Fruit fly (Drosophila melanogaster) whole organism, embryonic: ENCODE data around the gene CG32599.

Source experiments
- Atf3 ChIP-seq: fragments of 200-800 bp; sonication (Bioruptor generic); optimal IDR thresholded peaks from 3 replicates; lab custom pipeline; 2016; ENCODE audit warnings: missing biosample characterization, missing genetic modification characterization
- BtbVII ChIP-seq: fragments of 200-800 bp; sonication (Bioruptor generic); optimal IDR thresholded peaks from 3 replicates; lab custom pipeline; 2017; ENCODE audit warnings: missing biosample characterization, mild to moderate bottlenecking, missing genetic modification characterization
- CG10267 ChIP-seq: fragments of 200-800 bp; sonication (Bioruptor generic); optimal IDR thresholded peaks from 2 replicates; lab custom pipeline; 2018; ENCODE audit warnings: missing biosample characterization, mild to moderate bottlenecking, missing genetic modification characterization, moderate library complexity
- CG11504 ChIP-seq: fragments of 200-800 bp; sonication (Bioruptor generic); optimal IDR thresholded peaks from 3 replicates; lab custom pipeline; 2019; ENCODE audit warnings: missing biosample characterization, mild to moderate bottlenecking, missing genetic modification characterization, moderate library complexity
- CG11560 ChIP-seq: fragments of 200-800 bp; sonication (Bioruptor generic); IDR thresholded peaks from 3 replicates; pipeline ENCODE4 v1.3.6; 2022; ENCODE audit warnings: missing biosample characterization, missing genetic modification characterization
- CG11723 ChIP-seq: fragments of 200-800 bp; sonication (Bioruptor generic); optimal IDR thresholded peaks from 2 replicates; lab custom pipeline; 2017; ENCODE audit warnings: missing biosample characterization, mild to moderate bottlenecking, missing genetic modification characterization
- CG13287 ChIP-seq: fragments of 200-800 bp; sonication (Bioruptor generic); IDR thresholded peaks from 2 replicates; pipeline ENCODE4 v1.3.6; 2022; ENCODE audit warnings: missing biosample characterization, missing genetic modification characterization; ENCODE audit not compliant: partially characterized antibody
- CG13296 ChIP-seq: fragments of 200-800 bp; sonication (Bioruptor generic); optimal IDR thresholded peaks from 3 replicates; lab custom pipeline; 2018; ENCODE audit warnings: missing biosample characterization, mild to moderate bottlenecking, missing genetic modification characterization
- CG13894 ChIP-seq: fragments of 200-800 bp; sonication (Bioruptor generic); optimal IDR thresholded peaks from 3 replicates; lab custom pipeline; 2018; ENCODE audit warnings: missing biosample characterization, mild to moderate bottlenecking, missing genetic modification characterization, moderate library complexity
- CG14441 ChIP-seq: fragments of 200-800 bp; sonication (Bioruptor generic); IDR thresholded peaks from 2 replicates; pipeline ENCODE4 v1.3.6; 2022; ENCODE audit warnings: missing biosample characterization, missing genetic modification characterization
- CG15514 ChIP-seq: fragments of 200-800 bp; sonication (Bioruptor generic); optimal IDR thresholded peaks from 3 replicates; lab custom pipeline; 2017; ENCODE audit warnings: missing biosample characterization, missing genetic modification characterization, mild to moderate bottlenecking, moderate library complexity, missing genetic modification reagents
- CG16815 ChIP-seq: fragments of 200-800 bp; sonication (Bioruptor generic); optimal IDR thresholded peaks from 3 replicates; lab custom pipeline; 2017; ENCODE audit warnings: missing biosample characterization, mild to moderate bottlenecking, missing genetic modification characterization
- CG17361 ChIP-seq: fragments of 200-800 bp; sonication (Bioruptor generic); IDR thresholded peaks from 3 replicates; pipeline ENCODE4 v1.3.6; 2022; ENCODE audit warnings: missing biosample characterization, missing genetic modification characterization
- CG3163 ChIP-seq: fragments of 200-800 bp; sonication (Bioruptor generic); optimal IDR thresholded peaks from 3 replicates; lab custom pipeline; 2016; ENCODE audit warnings: missing biosample characterization, missing genetic modification characterization
- CG3726 ChIP-seq: fragments of 200-800 bp; sonication (Bioruptor generic); IDR thresholded peaks from 3 replicates; pipeline ENCODE4, ENCODE4 v1.3.6; 2022; ENCODE audit warnings: missing biosample characterization, missing genetic modification characterization
- CG3995 ChIP-seq: fragments of 200-800 bp; sonication (Bioruptor generic); optimal IDR thresholded peaks from 3 replicates; lab custom pipeline; 2016; ENCODE audit warnings: missing biosample characterization, missing genetic modification characterization
- CG6175 ChIP-seq: fragments of 200-800 bp; sonication (Bioruptor generic); IDR thresholded peaks from 3 replicates; pipeline ENCODE4 v1.3.6; 2022; ENCODE audit warnings: missing biosample characterization, missing genetic modification characterization
- CG6272 ChIP-seq: fragments of 200-800 bp; sonication (Bioruptor generic); IDR thresholded peaks from 2 replicates; pipeline ENCODE4 v1.3.6; 2022; ENCODE audit warnings: missing biosample characterization, missing genetic modification characterization
- CG7786 ChIP-seq: fragments of 200-800 bp; sonication (Bioruptor generic); optimal IDR thresholded peaks from 2 replicates; lab custom pipeline; 2016; ENCODE audit warnings: missing biosample characterization, missing genetic modification characterization
- CG8944 ChIP-seq: fragments of 200-800 bp; sonication (Bioruptor generic); optimal IDR thresholded peaks from 3 replicates; lab custom pipeline; 2016; ENCODE audit warnings: missing biosample characterization, missing genetic modification characterization
- D19A ChIP-seq: fragments of 200-800 bp; optimal IDR thresholded peaks from 3 replicates; lab custom pipeline; 2019; ENCODE audit warnings: missing biosample characterization, mild to moderate bottlenecking, missing genetic modification characterization, moderate library complexity
- Deaf1 ChIP-seq: fragments of 200-800 bp; optimal IDR thresholded peaks from 3 replicates; lab custom pipeline; 2019; ENCODE audit warnings: missing biosample characterization, mild to moderate bottlenecking, missing genetic modification characterization, moderate library complexity
- Dip2 ChIP-seq: fragments of 200-800 bp; sonication (Bioruptor generic); IDR thresholded peaks from 2 replicates; pipeline ENCODE4 v1.3.6; 2022; ENCODE audit warnings: missing biosample characterization, missing genetic modification characterization
- E2f1 ChIP-seq: fragments of 200-800 bp; sonication (Bioruptor generic); IDR thresholded peaks from 2 replicates; pipeline ENCODE4 v1.3.6; 2022; ENCODE audit warnings: missing biosample characterization, missing genetic modification characterization
- Ets65A ChIP-seq: fragments of 200-800 bp; sonication (Bioruptor generic); peaks from one replicate; lab custom pipeline; 2016; ENCODE audit warnings: missing biosample characterization, missing genetic modification characterization
- H15 ChIP-seq: fragments of 200-800 bp; sonication (Bioruptor generic); IDR thresholded peaks from 3 replicates; pipeline ENCODE4 v1.3.6; 2022; ENCODE audit warnings: missing biosample characterization, missing genetic modification characterization
- Mrtf ChIP-seq: fragments of 200-800 bp; sonication (Bioruptor generic); IDR thresholded peaks from 3 replicates; pipeline ENCODE4 v1.3.6; 2022; ENCODE audit warnings: missing biosample characterization, missing genetic modification characterization
- NfI ChIP-seq: fragments of 200-800 bp; sonication (Bioruptor generic); optimal IDR thresholded peaks from 3 replicates; lab custom pipeline; 2018; ENCODE audit warnings: missing biosample characterization, mild to moderate bottlenecking, missing genetic modification characterization, moderate library complexity
- PHDP ChIP-seq: fragments of 200-800 bp; sonication (Bioruptor generic); optimal IDR thresholded peaks from 3 replicates; lab custom pipeline; 2018; ENCODE audit warnings: missing biosample characterization, mild to moderate bottlenecking, missing genetic modification characterization, moderate library complexity
- Sry-δ ChIP-seq: fragments of 200-800 bp; sonication (Bioruptor generic); optimal IDR thresholded peaks from 2 replicates; lab custom pipeline; 2016; ENCODE audit warnings: missing biosample characterization, missing genetic modification characterization
- chinmo ChIP-seq: fragments of 200-800 bp; sonication (Bioruptor generic); IDR thresholded peaks from 4 replicates; pipeline ENCODE4 v1.3.6; 2022; ENCODE audit warnings: missing biosample characterization, missing genetic modification characterization; ENCODE audit not compliant: partially characterized antibody
- croc ChIP-seq: fragments of 200-800 bp; sonication (Bioruptor generic); conservative IDR thresholded peaks from 3 replicates; pipeline ENCODE4 v1.3.6; 2022; ENCODE audit warnings: missing biosample characterization, missing genetic modification characterization
- ewg ChIP-seq: fragments of 200-800 bp; sonication (Bioruptor generic); optimal IDR thresholded peaks from 3 replicates; lab custom pipeline; 2017; ENCODE audit warnings: mild to moderate bottlenecking, missing biosample characterization, missing genetic modification reagents, missing genetic modification characterization
- gsb-n ChIP-seq: fragments of 200-800 bp; sonication (Bioruptor generic); optimal IDR thresholded peaks from 3 replicates; lab custom pipeline; 2018; ENCODE audit warnings: missing biosample characterization, mild to moderate bottlenecking, missing genetic modification characterization
- kah ChIP-seq: fragments of 200-800 bp; sonication (Bioruptor generic); optimal IDR thresholded peaks from 2 replicates; lab custom pipeline; 2018; ENCODE audit warnings: missing biosample characterization, mild to moderate bottlenecking, missing genetic modification characterization
- luna ChIP-seq: fragments of 200-800 bp; sonication (Bioruptor generic); optimal IDR thresholded peaks from 2 replicates; lab custom pipeline; 2016; ENCODE audit warnings: missing biosample characterization, missing genetic modification characterization
- onecut ChIP-seq: fragments of 200-800 bp; sonication (Bioruptor generic); IDR thresholded peaks from 2 replicates; pipeline ENCODE4 v1.3.6; 2022; ENCODE audit warnings: missing biosample characterization, missing genetic modification characterization
- pros ChIP-seq: fragments of 200-800 bp; sonication (Bioruptor generic); optimal IDR thresholded peaks from 3 replicates; lab custom pipeline; 2019; ENCODE audit warnings: missing biosample characterization, mild to moderate bottlenecking, missing genetic modification characterization, moderate library complexity
- pum ChIP-seq: fragments of 200-800 bp; sonication (Bioruptor generic); optimal IDR thresholded peaks from 2 replicates; lab custom pipeline; 2016; ENCODE audit warnings: missing biosample characterization, missing genetic modification characterization
- pzg ChIP-seq: fragments of 200-800 bp; sonication (Bioruptor generic); optimal IDR thresholded peaks from 3 replicates; lab custom pipeline; 2018; ENCODE audit warnings: missing biosample characterization, mild to moderate bottlenecking, missing genetic modification characterization, moderate library complexity
- sens ChIP-seq: fragments of 200-800 bp; sonication (Bioruptor generic); peaks from one replicate; lab custom pipeline; 2016; ENCODE audit warnings: missing biosample characterization, missing genetic modification characterization
- seq ChIP-seq: fragments of 200-800 bp; sonication (Bioruptor generic); IDR thresholded peaks from 2 replicates; pipeline ENCODE4 v1.3.6; 2022; ENCODE audit warnings: missing biosample characterization, missing genetic modification characterization
- sim ChIP-seq: fragments of 200-800 bp; sonication (Bioruptor generic); IDR thresholded peaks from 2 replicates; pipeline ENCODE4 v1.3.6; 2022; ENCODE audit warnings: missing biosample characterization, missing genetic modification characterization
- sna ChIP-seq: fragments of 200-800 bp; sonication (Bioruptor generic); IDR thresholded peaks from 2 replicates; pipeline ENCODE4 v1.3.6; 2022; ENCODE audit warnings: missing biosample characterization, missing genetic modification characterization; ENCODE audit not compliant: partially characterized antibody
- sqz ChIP-seq: fragments of 200-800 bp; sonication (Bioruptor generic); optimal IDR thresholded peaks from 3 replicates; lab custom pipeline; 2018; ENCODE audit warnings: missing biosample characterization, mild to moderate bottlenecking, missing genetic modification characterization
- stwl ChIP-seq: fragments of 200-800 bp; sonication (Bioruptor generic); optimal IDR thresholded peaks from 3 replicates; lab custom pipeline; 2018; ENCODE audit warnings: missing biosample characterization, mild to moderate bottlenecking, missing genetic modification characterization, moderate library complexity
- vvl ChIP-seq: fragments of 200-800 bp; sonication (Bioruptor generic); IDR thresholded peaks from 2 replicates; pipeline ENCODE4 v1.3.6; 2022; ENCODE audit warnings: missing biosample characterization, missing genetic modification characterization

Gene CG32599

dm6 chrX:14247035-14247786 lies 3.7 kb downstream of the CG32599 start, which contains the start of gene mud (continued):
- TF ChIP-seq NfI = no peak
- TF ChIP-seq, all 482 proteins: peak for 152

- TF ChIP-seq Deaf1 (tag; lab: Kevin White, UChicago) (peak; percentile 52), CG13287 (GFP tag; lab: Robert Waterston, UW) (no peak), CG3995 (GFP tag; lab: Kevin White, UChicago) (no peak), croc (GFP tag; lab: Robert Waterston, UW) (no peak), kah (GFP tag; lab: Kevin White, UChicago) (no peak), CG13894 (tag; lab: Kevin White, UChicago) (peak; percentile 95), Mrtf (GFP tag; lab: Robert Waterston, UW) (no peak), H15 (GFP tag; lab: Robert Waterston, UW) (no peak)
These were observed 17.4 kb downstream of the CG32599 start, which contains the start of the genes CG46317 and Tat for dm6 chrX:14260863-14261262. TSS of gene CG46317 (plus strand) at chrX:14261223. TSS of gene Tat (plus strand) at chrX:14261223.

dm6 chrX:14265149-14265548 lies 21.7 kb downstream of the CG32599 start:
- TF ChIP-seq CG11723 (no peak), chinmo (GFP tag; lab: Robert Waterston, UW) (no peak), D19A (no peak), CG10267 (peak; percentile 61), CG11504 (no peak), PHDP (no peak), CG14441 (GFP tag; lab: Robert Waterston, UW) (no peak), sens (GFP tag; lab: Kevin White, UChicago) (peak; percentile 30), CG7786 (GFP tag; lab: Kevin White, UChicago) (no peak), gsb-n (tag; lab: Kevin White, UChicago) (no peak), CG17361 (GFP tag; lab: Robert Waterston, UW) (no peak), Dip2 (GFP tag; lab: Robert Waterston, UW) (no peak), CG16815 (GFP tag; lab: Kevin White, UChicago) (no peak), sim (GFP tag; lab: Robert Waterston, UW) (no peak), CG6175 (GFP tag; lab: Robert Waterston, UW) (no peak), pum (GFP tag; lab: Kevin White, UChicago) (no peak), BtbVII (GFP tag; lab: Kevin White, UChicago) (no peak), stwl (peak; percentile 97), sna (GFP tag; lab: Robert Waterston, UW) (no peak), sqz (GFP tag; lab: Kevin White, UChicago) (no peak), CG13296 (GFP tag; lab: Kevin White, UChicago) (no peak), CG6272 (GFP tag; lab: Robert Waterston, UW) (no peak), vvl (no peak)

- no peak for TF ChIP-seq CG8944 (GFP tag; lab: Kevin White, UChicago)
- no peak for TF ChIP-seq E2f1 (GFP tag; lab: Robert Waterston, UW)
- peak; percentile 95 for TF ChIP-seq CG15514 (GFP tag; lab: Kevin White, UChicago)
- TF ChIP-seq Ets65A (GFP tag; lab: Kevin White, UChicago) = peak; percentile 27
- TF ChIP-seq ewg (GFP tag; lab: Kevin White, UChicago) = peak; percentile 94
- TF ChIP-seq onecut (GFP tag; lab: Robert Waterston, UW) = peak; percentile 81
- TF ChIP-seq Sry-δ (GFP tag; lab: Kevin White, UChicago) = no peak
- no peak for TF ChIP-seq CG3163 (GFP tag; lab: Kevin White, UChicago)
- no peak for TF ChIP-seq pros (GFP tag; lab: Kevin White, UChicago)
- no peak for TF ChIP-seq CG11560 (tag; lab: Robert Waterston, UW)
- peak; percentile 23 for TF ChIP-seq pzg (GFP tag; lab: Kevin White, UChicago)
- TF ChIP-seq luna (GFP tag; lab: Kevin White, UChicago) = no peak
- no peak for TF ChIP-seq CG3726 (GFP tag; lab: Robert Waterston, UW)
- TF ChIP-seq seq = 0 out of 2 replicates have a peak, but pooled peaks have one; percentile 18
- TF ChIP-seq Atf3 (GFP tag; lab: Kevin White, UChicago) = no peak
These were observed 22.6 kb downstream of the CG32599 start, which contains the start of the genes CG13404 and na for dm6 chrX:14266075-14266474. TSS of gene CG13404 (minus strand) at chrX:14266250. TSS of gene na (plus strand) at chrX:14266367.
